Worm (Caenorhabditis elegans) whole organism, early embryonic: ENCODE data around the gene cutl-1.

Experiments used
- B0310.2 ChIP-seq: sonication (generic microtip); optimal IDR thresholded peaks from 2 replicates; lab custom pipeline; 2016; ENCODE audit warnings: mild to moderate bottlenecking, missing genetic modification characterization, missing compliant biosample characterization
- F13C5.2 ChIP-seq: sonication (generic microtip); optimal IDR thresholded peaks from 2 replicates; lab custom pipeline; 2017; ENCODE audit warnings: mild to moderate bottlenecking, missing genetic modification characterization, inconsistent platforms, missing compliant biosample characterization
- ama-1 ChIP-seq: fragments of 150-350 bp; optimal IDR thresholded peaks from 2 replicates; lab custom pipeline; 2014
- flt-1 ChIP-seq: fragments of 200-800 bp; sonication (Bioruptor generic); IDR thresholded peaks from 2 replicates; pipeline ENCODE4 v1.3.6; 2022; ENCODE audit warnings: missing genetic modification characterization, missing compliant biosample characterization
- pes-1 ChIP-seq: fragments of 200-800 bp; sonication (Bioruptor generic); IDR thresholded peaks from 2 replicates; pipeline ENCODE4 v1.3.6; 2022; ENCODE audit warnings: missing genetic modification reagents, missing genetic modification characterization, missing compliant biosample characterization
- tbx-11 ChIP-seq: fragments of 200-800 bp; sonication (Bioruptor generic); IDR thresholded peaks from 2 replicates; pipeline ENCODE4 v1.3.6; 2022; ENCODE audit warnings: missing genetic modification characterization, missing compliant biosample characterization

DNA sequence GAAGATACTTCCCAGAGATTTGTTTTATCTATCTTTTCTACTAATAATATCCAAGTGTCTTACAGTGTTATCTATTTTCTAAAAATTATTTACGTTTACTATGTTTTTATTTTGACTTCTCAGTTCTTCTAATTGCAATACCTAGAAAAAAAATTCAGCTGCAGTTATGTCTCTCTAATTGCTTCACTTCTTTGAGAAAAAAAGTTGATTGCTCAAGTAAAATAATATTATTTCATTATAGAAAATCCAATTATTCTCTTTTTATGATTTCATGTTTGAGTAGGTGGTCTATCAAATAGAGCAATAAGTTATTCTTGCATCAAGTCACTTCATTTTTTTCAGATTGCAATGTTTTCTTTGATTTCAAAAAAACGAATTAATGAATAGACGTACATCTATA lies 39.4 kb downstream of the cutl-1 start:
- TF ChIP-seq B0310.2 (tag; lab: Kevin White, UChicago) (no peak), flt-1 (GFP tag; lab: Robert Waterston, UW) (no peak), ama-1 (lab: Kevin White, UChicago) (no peak), F13C5.2 (tag; lab: Kevin White, UChicago) (no peak), pes-1 (GFP tag; lab: Robert Waterston, UW) (no peak), tbx-11 (no peak)
